Worm (Caenorhabditis elegans) whole organism, midembryonic: ENCODE measurements around the gene C06B8.2.

Experiments
- T22C8.4 ChIP-seq: fragments of 200-800 bp; sonication (Bioruptor generic); IDR thresholded peaks from 2 replicates; pipeline ENCODE4 v1.3.6; 2022; ENCODE audit warnings: missing genetic modification characterization, missing compliant biosample characterization
- cog-1 ChIP-seq: sonication (generic microtip); optimal IDR thresholded peaks from 2 replicates; lab custom pipeline; 2016; ENCODE audit warnings: missing genetic modification characterization, missing compliant biosample characterization
- klf-2 ChIP-seq: fragments of 200-800 bp; sonication (Bioruptor generic); conservative IDR thresholded peaks from 2 replicates; pipeline ENCODE4 v1.3.6; 2022; ENCODE audit warnings: missing genetic modification reagents, missing genetic modification characterization, missing compliant biosample characterization
- med-1 ChIP-seq: sonication (generic microtip); optimal IDR thresholded peaks from 2 replicates; lab custom pipeline; 2017; ENCODE audit warnings: missing genetic modification characterization, mild to moderate bottlenecking, missing compliant biosample characterization, antibody characterized with exemption, missing genetic modification reagents; ENCODE audit not compliant: insufficient read depth
- ztf-23 ChIP-seq: fragments of 200-800 bp; sonication (Bioruptor generic); IDR thresholded peaks from 2 replicates; pipeline ENCODE4 v1.3.6; 2022; ENCODE audit warnings: missing genetic modification reagents, missing genetic modification characterization, missing compliant biosample characterization

DNA sequence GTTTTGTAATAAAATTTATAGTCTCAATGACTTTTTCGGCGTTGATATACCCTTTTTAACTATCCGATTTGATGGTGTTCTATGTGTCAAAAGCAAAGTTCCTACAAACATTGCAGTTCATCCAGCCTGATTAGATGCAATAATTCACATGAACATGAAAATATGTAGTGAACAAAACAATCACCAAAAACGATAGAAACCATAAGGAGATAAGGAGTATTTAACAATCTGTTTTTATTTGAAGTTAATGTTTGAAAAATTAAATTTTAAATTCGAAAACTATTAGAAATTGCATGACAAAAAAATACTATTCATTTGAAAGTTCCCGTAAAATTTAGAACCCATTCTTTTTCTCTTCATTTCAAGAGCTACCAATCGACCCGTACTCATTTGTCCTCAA lies 51.6 kb downstream of the C06B8.2 start, which contains the start of gene fbxa-209:
- no peak for TF ChIP-seq klf-2
- TF ChIP-seq med-1 (GFP tag; lab: Kevin White, UChicago): no peak
- TF ChIP-seq cog-1: no peak
- TF ChIP-seq T22C8.4 (GFP tag; lab: Robert Waterston, UW): no peak
- TF ChIP-seq ztf-23 (GFP tag; lab: Robert Waterston, UW): no peak
